Worm (Caenorhabditis elegans): ENCODE measurements around the gene rpl-37.

The rpl-37 gene

DNA sequence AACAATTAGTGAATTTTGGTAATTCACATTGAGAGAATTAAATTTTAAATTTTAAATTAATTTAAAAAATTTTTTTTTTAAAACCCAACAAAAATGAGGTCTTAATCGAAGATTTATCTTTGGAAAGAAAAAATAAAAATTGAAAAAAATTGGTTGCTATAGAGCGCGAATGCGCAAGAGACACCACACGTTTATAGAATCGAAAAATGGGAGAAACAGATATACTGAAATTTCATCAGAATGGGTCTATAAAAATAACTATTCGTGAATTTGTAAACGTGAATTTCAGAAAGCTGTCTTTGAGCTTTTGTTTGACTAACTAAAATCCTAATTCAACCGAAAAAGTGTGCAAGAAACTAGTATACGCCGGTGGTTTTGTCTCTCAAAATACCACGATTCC lies 12.0 kb downstream of the rpl-37 start (continued):
- TF ChIP-seq dsc-1 (tag; optimal IDR thresholded peaks at IDR 0.05) (peak; percentile 65), lsy-2 (tag; optimal IDR thresholded peaks at IDR 0.05) (peak; percentile 72 to 88), rnt-1 (tag; optimal IDR thresholded peaks at IDR 0.05) (peak; percentile 80), elt-3 (tag; optimal IDR thresholded peaks at IDR 0.05) (no peak), aly-2 (tag; optimal IDR thresholded peaks at IDR 0.05) (no peak), pag-3 (tag; optimal IDR thresholded peaks at IDR 0.05; ENCODE audit: borderline replicate concordance, insufficient read depth) (no peak), nhr-85 (tag) (peak; percentile 87), tbx-2 (tag; optimal IDR thresholded peaks at IDR 0.05) (peak; percentile 77), tlp-1 (tag; optimal IDR thresholded peaks at IDR 0.05) (no peak), fkh-8 (tag; optimal IDR thresholded peaks at IDR 0.05) (peak; percentile 84), isw-1 (GFP tag; IDR thresholded peaks at IDR 0.05) (peak; percentile 63), ztf-11 (tag; optimal IDR thresholded peaks at IDR 0.05) (peak in 1 of 2 experiments; percentile 73), fkh-10 (GFP tag; optimal IDR thresholded peaks at IDR 0.05) (no peak), unc-86 (tag; optimal IDR thresholded peaks at IDR 0.05) (no peak), mdl-1 (tag; optimal IDR thresholded peaks at IDR 0.05) (no peak), nhr-90 (tag; optimal IDR thresholded peaks at IDR 0.05; ENCODE audit: poor library complexity) (peak; percentile 85), nhr-77 (tag; optimal IDR thresholded peaks at IDR 0.05) (peak; percentile 29), egl-13 (tag; optimal IDR thresholded peaks at IDR 0.05) (peak; percentile 35), ceh-8 (GFP tag; optimal IDR thresholded peaks at IDR 0.05) (peak; percentile 34), lin-15B (tag; optimal IDR thresholded peaks at IDR 0.05) (peak; percentile 62), irx-1 (tag; optimal IDR thresholded peaks at IDR 0.05) (peak; percentile 48), nhr-71 (tag; optimal IDR thresholded peaks at IDR 0.05) (peak; percentile 86), efl-1 (optimal IDR thresholded peaks at IDR 0.05) (peak; percentile 63 to 67), efl-1 (GFP tag; optimal IDR thresholded peaks at IDR 0.05 in 1 of 2) (peak; percentile 66 to 96), elt-2 (tag; optimal IDR thresholded peaks at IDR 0.05) (peak; percentile 43), snpc-4 (tag; optimal IDR thresholded peaks at IDR 0.05) (peak; percentile 2), C04F5.9 (tag; optimal IDR thresholded peaks at IDR 0.05) (peak; percentile 36), lin-14 (GFP tag; optimal IDR thresholded peaks at IDR 0.05) (peak; percentile 75), sox-4 (tag; optimal IDR thresholded peaks at IDR 0.05) (peak; percentile 46), unc-62 (GFP tag; optimal IDR thresholded peaks at IDR 0.05) (no peak), ceh-90 (tag; optimal IDR thresholded peaks at IDR 0.05) (peak; percentile 51), sup-37 (GFP tag; optimal IDR thresholded peaks at IDR 0.05) (no peak), skn-1 (tag; optimal IDR thresholded peaks at IDR 0.05) (peak; percentile 58), nhr-20 (tag; optimal IDR thresholded peaks at IDR 0.05) (peak; percentile 84)

- no peak for TF ChIP-seq lin-13 (GFP tag; optimal IDR thresholded peaks at IDR 0.05)
- TF ChIP-seq elt-3 (tag; optimal IDR thresholded peaks at IDR 0.05): no peak
- TF ChIP-seq snpc-4 (tag; optimal IDR thresholded peaks at IDR 0.05): no peak
- no peak for TF ChIP-seq jun-1 (tag; optimal IDR thresholded peaks at IDR 0.05)
- no peak for TF ChIP-seq ceh-90 (tag; optimal IDR thresholded peaks at IDR 0.05)
- TF ChIP-seq unc-86 (tag; optimal IDR thresholded peaks at IDR 0.05): no peak
- no peak for TF ChIP-seq pag-3 (tag; optimal IDR thresholded peaks at IDR 0.05; ENCODE audit: borderline replicate concordance, insufficient read depth)
- TF ChIP-seq fkh-10 (GFP tag; optimal IDR thresholded peaks at IDR 0.05): no peak
- TF ChIP-seq nhr-77 (tag; optimal IDR thresholded peaks at IDR 0.05): no peak
- no peak for TF ChIP-seq ets-5 (GFP tag; IDR thresholded peaks at IDR 0.05)
- TF ChIP-seq grh-1 (GFP tag; IDR thresholded peaks at IDR 0.05): no peak
- no peak for TF ChIP-seq rnt-1 (tag; optimal IDR thresholded peaks at IDR 0.05)
- TF ChIP-seq F16B12.6 (tag; optimal IDR thresholded peaks at IDR 0.05): no peak
- no peak for TF ChIP-seq ces-1 (GFP tag; optimal IDR thresholded peaks at IDR 0.05)
Measured at ce11 chrIII:3541093-3541492, 12.7 kb downstream of the rpl-37 start.

DNA sequence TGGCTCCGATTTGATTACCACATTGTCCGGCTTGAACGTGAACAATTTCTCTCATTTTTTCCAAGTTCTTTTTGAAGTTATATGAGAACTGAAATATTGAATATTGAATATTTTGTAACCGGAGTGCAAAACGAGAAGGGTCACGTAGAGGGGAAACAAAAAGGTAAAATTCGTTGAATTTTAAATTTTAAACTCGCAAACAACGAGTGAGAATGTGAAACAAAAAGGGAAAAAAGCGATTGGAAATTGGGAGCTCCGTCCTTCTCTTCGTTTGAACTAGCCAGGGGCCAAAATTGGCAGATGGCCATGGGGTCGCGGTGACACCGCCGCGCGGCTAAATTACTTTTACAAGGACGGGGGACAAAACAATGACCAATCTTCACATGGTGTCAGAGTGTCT lies 13.1 kb downstream of the rpl-37 start, which contains the start of gene ben-1:
Gene ben-1, minus strand, starts transcription at position 101 of the 400 bp plus-strand sequence.
- TF ChIP-seq nhr-71 (tag; optimal IDR thresholded peaks at IDR 0.05): no peak
- TF ChIP-seq snu-23 (GFP tag; optimal IDR thresholded peaks at IDR 0.05): no peak
- TF ChIP-seq zip-4 (GFP tag; optimal IDR thresholded peaks at IDR 0.05): no peak
- no peak for TF ChIP-seq nhr-20 (tag; optimal IDR thresholded peaks at IDR 0.05)
- TF ChIP-seq nhr-85 (tag): peak; percentile 28
- TF ChIP-seq pax-3 (tag; optimal IDR thresholded peaks at IDR 0.05): no peak
- TF ChIP-seq pqm-1 (tag; optimal IDR thresholded peaks at IDR 0.05): no peak
